Worm (Caenorhabditis elegans) whole organism, young adult: Measurements from ENCODE around the gene B0464.9.
A peak's percentile ranks its signal among the peaks of the same experiment; 100 is the strongest.

ENCODE experiments used
- B0336.3 ChIP-seq: fragments of 200-800 bp; sonication (Bioruptor generic); IDR thresholded peaks from 2 replicates; pipeline ENCODE4 v1.3.6; 2022; ENCODE audit warnings: missing genetic modification characterization, missing compliant biosample characterization
- F10E7.11 ChIP-seq: sonication (generic microtip); optimal IDR thresholded peaks from 2 replicates; lab custom pipeline; 2017; ENCODE audit warnings: mild to moderate bottlenecking, missing genetic modification characterization, moderate library complexity, missing compliant biosample characterization
- F33H1.4 ChIP-seq: fragments of 200-800 bp; sonication (Bioruptor generic); IDR thresholded peaks from 2 replicates; pipeline ENCODE4 v1.3.6; 2022; ENCODE audit warnings: missing genetic modification reagents, missing genetic modification characterization, missing compliant biosample characterization
- F37B4.10 ChIP-seq: fragments of 200-800 bp; sonication (Bioruptor generic); IDR thresholded peaks from 2 replicates; pipeline ENCODE4 v1.3.6; 2022; ENCODE audit warnings: missing genetic modification characterization, missing compliant biosample characterization
- F55B11.4 ChIP-seq: sonication (generic microtip); optimal IDR thresholded peaks from 2 replicates; lab custom pipeline; 2016; ENCODE audit warnings: missing compliant biosample characterization, missing genetic modification characterization, borderline replicate concordance; ENCODE audit not compliant: insufficient read depth
- T07F8.4 ChIP-seq: sonication (generic microtip); optimal IDR thresholded peaks from 2 replicates; lab custom pipeline; 2016; ENCODE audit warnings: mild to moderate bottlenecking, missing genetic modification characterization, moderate library complexity, missing compliant biosample characterization
- Y53G8AR.9 ChIP-seq: fragments of 200-800 bp; sonication (Bioruptor generic); conservative IDR thresholded peaks from 2 replicates; pipeline ENCODE4 v1.3.6; 2022; ENCODE audit warnings: missing genetic modification reagents, missing genetic modification characterization, missing compliant biosample characterization
- Y56A3A.18 ChIP-seq: fragments of 200-800 bp; sonication (Bioruptor generic); IDR thresholded peaks from 2 replicates; pipeline ENCODE4 v1.3.6; 2022; ENCODE audit warnings: missing genetic modification reagents, missing genetic modification characterization, missing compliant biosample characterization
- Y67H2A.10 ChIP-seq: fragments of 200-800 bp; sonication (Bioruptor generic); conservative IDR thresholded peaks from 2 replicates; pipeline ENCODE4 v1.3.6; 2022; ENCODE audit warnings: missing genetic modification reagents, missing genetic modification characterization, missing compliant biosample characterization
- ama-1 ChIP-seq, 3 experiments: fragments of 150-350 bp in 1 of 3; sonication (generic microtip) in 2 of 3; optimal IDR thresholded peaks; 2 replicates each; lab custom pipeline; 2014 to 2018; ENCODE audit warnings: missing biosample characterization in 2 of 3, missing genetic modification characterization in 2 of 3, missing genetic modification reagents in 2 of 3
- aptf-3 ChIP-seq: fragments of 200-800 bp; sonication (Bioruptor generic); IDR thresholded peaks from 2 replicates; pipeline ENCODE4 v1.3.6; 2022; ENCODE audit warnings: missing genetic modification characterization, missing compliant biosample characterization
- athp-1 ChIP-seq: sonication (generic microtip); optimal IDR thresholded peaks from 2 replicates; lab custom pipeline; 2017; ENCODE audit warnings: mild to moderate bottlenecking, missing genetic modification characterization, missing compliant biosample characterization
- attf-3 ChIP-seq: fragments of 200-800 bp; sonication (Bioruptor generic); conservative IDR thresholded peaks from 2 replicates; pipeline ENCODE4 v1.3.6; 2022; ENCODE audit warnings: missing genetic modification reagents, missing genetic modification characterization, missing compliant biosample characterization
- bed-2 ChIP-seq: fragments of 200-800 bp; sonication (Bioruptor generic); IDR thresholded peaks from 2 replicates; pipeline ENCODE4 v1.3.6; 2022; ENCODE audit warnings: missing genetic modification reagents, missing genetic modification characterization, missing compliant biosample characterization
- cebp-1 ChIP-seq, 2 experiments: fragments of 200-800 bp in 1 of 2; sonication (Bioruptor generic) in 1 of 2; sonication (generic microtip) in 1 of 2; IDR thresholded peaks in 1 of 2; optimal IDR thresholded peaks in 1 of 2; 2 replicates each; pipeline versions ENCODE4 v1.3.6 to Lab custom; 2017 to 2022; ENCODE audit warnings: missing compliant biosample characterization in 2 of 2, missing genetic modification characterization in 2 of 2, mild to moderate bottlenecking in 1 of 2, missing genetic modification reagents in 1 of 2, moderate library complexity in 1 of 2
- cebp-2 ChIP-seq: fragments of 200-800 bp; sonication (Bioruptor generic); IDR thresholded peaks from 2 replicates; pipeline ENCODE4 v1.3.6; 2022; ENCODE audit warnings: missing genetic modification characterization, missing compliant biosample characterization
- ceh-100 ChIP-seq: fragments of 200-800 bp; sonication (Bioruptor generic); IDR thresholded peaks from 2 replicates; pipeline ENCODE4 v1.3.6; 2022; ENCODE audit warnings: missing genetic modification reagents, missing genetic modification characterization, missing compliant biosample characterization
- die-1 ChIP-seq: sonication (generic microtip); optimal IDR thresholded peaks from 2 replicates; lab custom pipeline; 2016; ENCODE audit warnings: missing genotype, mild to moderate bottlenecking, missing genetic modification characterization, missing compliant biosample characterization
- dpl-1 ChIP-seq: fragments of 150-350 bp; optimal IDR thresholded peaks from 2 replicates; lab custom pipeline; 2014; ENCODE audit warnings: missing biosample characterization, missing genetic modification reagents, missing genetic modification characterization
- efl-1 ChIP-seq: fragments of 150-350 bp; optimal IDR thresholded peaks from 2 replicates; lab custom pipeline; 2014; ENCODE audit warnings: missing biosample characterization, missing genetic modification reagents, missing genetic modification characterization
- him-1 ChIP-seq: sonication (generic microtip); optimal IDR thresholded peaks from 2 replicates; lab custom pipeline; 2016; ENCODE audit warnings: missing genotype, missing genetic modification reagents, missing genetic modification characterization, missing compliant biosample characterization
- hlh-12 ChIP-seq: sonication (generic microtip); optimal IDR thresholded peaks from 2 replicates; lab custom pipeline; 2016; ENCODE audit warnings: missing genetic modification characterization, missing compliant biosample characterization
- hmg-1.2 ChIP-seq: fragments of 200-800 bp; sonication (Bioruptor generic); IDR thresholded peaks from 2 replicates; pipeline ENCODE4 v1.3.6; 2022; ENCODE audit warnings: missing genetic modification reagents, missing genetic modification characterization, missing compliant biosample characterization
- hrde-1 ChIP-seq: sonication (generic microtip); optimal IDR thresholded peaks from 2 replicates; lab custom pipeline; 2016; ENCODE audit warnings: missing genetic modification characterization, mild to moderate bottlenecking, missing compliant biosample characterization, moderate library complexity, missing genotype, missing genetic modification reagents, borderline replicate concordance
- hsf-1 ChIP-seq: fragments of 200-800 bp; sonication (Bioruptor generic); IDR thresholded peaks from 2 replicates; pipeline ENCODE4 v1.3.6; 2022; ENCODE audit warnings: missing genetic modification reagents, missing genetic modification characterization, missing compliant biosample characterization
- let-526 ChIP-seq: fragments of 200-800 bp; sonication (Bioruptor generic); IDR thresholded peaks from 2 replicates; pipeline ENCODE4 v1.3.6; 2022; ENCODE audit warnings: missing genetic modification reagents, missing genetic modification characterization, missing compliant biosample characterization
- let-607 ChIP-seq, 2 experiments: fragments of 200-800 bp in 1 of 2; sonication (Bioruptor generic) in 1 of 2; sonication (generic microtip) in 1 of 2; optimal IDR thresholded peaks; 2 replicates each; lab custom pipeline; 2016 to 2018; ENCODE audit warnings: mild to moderate bottlenecking in 2 of 2, missing compliant biosample characterization in 2 of 2, missing genetic modification characterization in 2 of 2, moderate library complexity in 2 of 2, missing genotype in 1 of 2
- lin-35 ChIP-seq, 3 experiments: fragments of 150-350 bp in 2 of 3; sonication (generic microtip) in 1 of 3; optimal IDR thresholded peaks; 2 replicates each; lab custom pipeline; 2014 to 2018; ENCODE audit warnings: missing biosample characterization in 3 of 3, missing genetic modification characterization in 3 of 3, missing genetic modification reagents in 3 of 3
- lin-40 ChIP-seq: sonication (generic microtip); optimal IDR thresholded peaks from 2 replicates; lab custom pipeline; 2016; ENCODE audit warnings: missing genetic modification characterization, mild to moderate bottlenecking, missing compliant biosample characterization, missing genotype, missing genetic modification reagents
- mcd-1 ChIP-seq: fragments of 200-800 bp; sonication (Bioruptor generic); IDR thresholded peaks from 2 replicates; pipeline ENCODE4 v1.3.6; 2022; ENCODE audit warnings: missing genetic modification reagents, missing genetic modification characterization, missing compliant biosample characterization
- nfyb-1 ChIP-seq: fragments of 200-800 bp; sonication (Bioruptor generic); IDR thresholded peaks from 2 replicates; pipeline ENCODE4 v1.3.6; 2022; ENCODE audit warnings: missing genetic modification reagents, missing genetic modification characterization, missing compliant biosample characterization
- nhr-120 ChIP-seq: fragments of 200-800 bp; sonication (Bioruptor generic); IDR thresholded peaks from 2 replicates; pipeline ENCODE4 v1.3.6; 2022; ENCODE audit warnings: missing genetic modification characterization, missing compliant biosample characterization
- nhr-179 ChIP-seq: sonication (generic microtip); optimal IDR thresholded peaks from 2 replicates; lab custom pipeline; 2016; ENCODE audit warnings: mild to moderate bottlenecking, missing genetic modification characterization, missing compliant biosample characterization
- nhr-90 ChIP-seq: sonication (generic microtip); optimal IDR thresholded peaks from 2 replicates; lab custom pipeline; 2016; ENCODE audit warnings: missing genotype, mild to moderate bottlenecking, missing genetic modification characterization, missing compliant biosample characterization
- pbrm-1 ChIP-seq: fragments of 200-800 bp; sonication (Bioruptor generic); IDR thresholded peaks from 2 replicates; pipeline ENCODE4 v1.3.6; 2022; ENCODE audit warnings: missing genetic modification reagents, missing genetic modification characterization, missing compliant biosample characterization
- rec-8 ChIP-seq, 2 experiments: sonication (generic microtip); optimal IDR thresholded peaks; 2 replicates each; lab custom pipeline; 2016; ENCODE audit warnings: mild to moderate bottlenecking in 2 of 2, missing genetic modification characterization in 2 of 2, missing genetic modification reagents in 2 of 2, missing genotype in 2 of 2, missing biosample characterization in 1 of 2, missing compliant biosample characterization in 1 of 2, moderate library complexity in 1 of 2
- repo-1 ChIP-seq: sonication (generic microtip); optimal IDR thresholded peaks from 2 replicates; lab custom pipeline; 2017; ENCODE audit warnings: mild to moderate bottlenecking, missing genetic modification characterization, missing compliant biosample characterization
- sea-2 ChIP-seq: fragments of 200-800 bp; sonication (Bioruptor generic); IDR thresholded peaks from 2 replicates; pipeline ENCODE4 v1.3.6; 2022; ENCODE audit warnings: missing genetic modification characterization, missing compliant biosample characterization
- snpc-1.3 ChIP-seq: sonication (generic microtip); optimal IDR thresholded peaks from 2 replicates; lab custom pipeline; 2017; ENCODE audit warnings: missing genetic modification characterization, mild to moderate bottlenecking, missing compliant biosample characterization, antibody characterized with exemption, moderate library complexity, missing genotype, missing genetic modification reagents; ENCODE audit not compliant: insufficient read depth
- snpc-3.4 ChIP-seq: sonication (generic microtip); optimal IDR thresholded peaks from 2 replicates; lab custom pipeline; 2017; ENCODE audit warnings: missing genetic modification characterization, mild to moderate bottlenecking, missing compliant biosample characterization, antibody characterized with exemption, moderate library complexity, missing genotype, missing genetic modification reagents
- somi-1 ChIP-seq: fragments of 200-800 bp; sonication (Bioruptor generic); optimal IDR thresholded peaks from 2 replicates; lab custom pipeline; 2018; ENCODE audit warnings: mild to moderate bottlenecking, missing genetic modification characterization, missing compliant biosample characterization
- sptf-2 ChIP-seq: fragments of 200-800 bp; sonication (Bioruptor generic); optimal IDR thresholded peaks from 2 replicates; lab custom pipeline; 2018; ENCODE audit warnings: mild to moderate bottlenecking, missing genetic modification characterization, missing compliant biosample characterization
- unc-62 ChIP-seq: fragments of 150-350 bp; optimal IDR thresholded peaks from 2 replicates; lab custom pipeline; 2014; ENCODE audit warnings: missing biosample characterization, missing genetic modification reagents, missing genetic modification characterization
- ztf-18 ChIP-seq: sonication (generic microtip); optimal IDR thresholded peaks from 2 replicates; lab custom pipeline; 2016; ENCODE audit warnings: missing genotype, mild to moderate bottlenecking, missing genetic modification characterization, missing compliant biosample characterization
- ztf-28 ChIP-seq: fragments of 200-800 bp; sonication (Bioruptor generic); IDR thresholded peaks from 2 replicates; pipeline ENCODE4 v1.3.6; 2022; ENCODE audit warnings: missing genetic modification reagents, missing genetic modification characterization, missing compliant biosample characterization

Gene B0464.9

ce11 chrIII:9509764-9510370, 44.3 kb downstream of the B0464.9 start (continued):
- TF ChIP-seq let-607 (tag; optimal IDR thresholded peaks at IDR 0.05; lab: Kevin White, UChicago) (peak in 1 of 2 experiments; percentile 17), cebp-2 (GFP tag; lab: Robert Waterston, UW) (no peak), nhr-120 (GFP tag; lab: Robert Waterston, UW) (no peak), lin-40 (peak; percentile 37), nhr-179 (tag; lab: Kevin White, UChicago) (peak; percentile 4), Y53G8AR.9 (peak; percentile 70), bed-2 (GFP tag; lab: Robert Waterston, UW) (no peak), cebp-1 (GFP tag; IDR thresholded peaks at IDR 0.05; lab: Robert Waterston, UW) (no peak), cebp-1 (tag; optimal IDR thresholded peaks at IDR 0.05; lab: Kevin White, UChicago) (peak; percentile 45), sptf-2 (no peak), B0336.3 (peak; percentile 65), F10E7.11 (tag; lab: Kevin White, UChicago) (no peak), somi-1 (GFP tag; lab: Kevin White, UChicago) (no peak), ceh-100 (GFP tag; lab: Robert Waterston, UW) (0 out of 2 replicates have a peak, but pooled peaks have one; percentile 12), unc-62 (GFP tag; lab: Kevin White, UChicago) (no peak), T07F8.4 (no peak), mcd-1 (GFP tag; lab: Robert Waterston, UW) (0 out of 2 replicates have a peak, but pooled peaks have one; percentile 19), snpc-3.4 (tag; lab: Kevin White, UChicago) (no peak), ama-1 (optimal IDR thresholded peaks at IDR 0.05; lab: Kevin White, UChicago) (peak; percentile 41), ama-1 (GFP tag; optimal IDR thresholded peaks at IDR 0.05; lab: Kevin White, UChicago) (peak in 1 of 2 experiments; percentile 21), lin-35 (GFP tag; optimal IDR thresholded peaks at IDR 0.05; lab: Kevin White, UChicago) (peak in 1 of 3 experiments; percentile 51), attf-3 (GFP tag; lab: Robert Waterston, UW) (no peak), hrde-1 (tag; lab: Kevin White, UChicago) (peak; percentile 58), die-1 (tag; lab: Kevin White, UChicago) (no peak), ztf-28 (GFP tag; lab: Robert Waterston, UW) (no peak), F37B4.10 (0 out of 2 replicates have a peak, but pooled peaks have one; percentile 54), Y67H2A.10 (GFP tag; lab: Robert Waterston, UW) (no peak), sea-2 (GFP tag; lab: Robert Waterston, UW) (no peak), him-1 (tag; lab: Kevin White, UChicago) (peak; percentile 38), hlh-12 (no peak), Y56A3A.18 (GFP tag; lab: Robert Waterston, UW) (0 out of 2 replicates have a peak, but pooled peaks have one; percentile 16), snpc-1.3 (tag; lab: Kevin White, UChicago) (no peak), F55B11.4 (tag; lab: Kevin White, UChicago) (no peak), repo-1 (tag; lab: Kevin White, UChicago) (peak; percentile 90), hmg-1.2 (GFP tag; lab: Robert Waterston, UW) (peak; percentile 11), rec-8 (tag; optimal IDR thresholded peaks at IDR 0.05; lab: Kevin White, UChicago) (peak in 1 of 2 experiments; percentile 3), pbrm-1 (GFP tag; lab: Robert Waterston, UW) (peak; percentile 60; the same call in 1 of the 2 replicates), nhr-90 (no peak), athp-1 (tag; lab: Kevin White, UChicago) (peak; percentile 7), nfyb-1 (no peak; the same call in 1 of the 2 replicates), let-526 (GFP tag; lab: Robert Waterston, UW) (no peak), efl-1 (GFP tag; lab: Kevin White, UChicago) (no peak), hsf-1 (GFP tag; lab: Robert Waterston, UW) (peak; percentile 57; the same call in 1 of the 2 replicates), dpl-1 (GFP tag; lab: Kevin White, UChicago) (no peak), aptf-3 (GFP tag; lab: Robert Waterston, UW) (no peak), ztf-18 (tag; lab: Kevin White, UChicago) (no peak), F33H1.4 (GFP tag; lab: Robert Waterston, UW) (peak; percentile 23; the same call in 1 of the 2 replicates)
- TF ChIP-seq, all 124 proteins: peak for 40
